Worm (Caenorhabditis elegans): ENCODE data around the gene D2096.9.

DNA sequence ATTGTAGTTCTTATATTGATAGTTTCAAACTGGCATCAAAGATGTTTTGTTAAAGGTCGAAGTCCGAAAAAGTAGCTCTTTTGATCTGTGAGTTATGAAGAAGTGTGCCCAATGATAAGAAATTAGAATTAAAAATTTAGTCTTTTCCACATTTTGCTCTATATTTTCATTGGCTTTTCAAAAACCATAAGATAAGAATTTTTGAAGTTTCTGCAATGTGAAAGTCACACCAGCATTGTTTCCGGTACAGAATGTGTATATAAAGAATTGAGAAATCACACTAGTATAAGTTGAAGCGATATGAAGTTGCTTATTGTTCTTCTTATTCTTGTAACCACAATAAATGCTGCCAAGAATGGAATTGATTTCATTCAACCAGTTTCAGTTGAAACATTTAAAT, 50.1 kb downstream of the D2096.9 start, which contains the start of gene lys-10:
- TF ChIP-seq nhr-28 (tag; optimal IDR thresholded peaks at IDR 0.05) = no peak
- TF ChIP-seq ztf-4 (tag; optimal IDR thresholded peaks at IDR 0.05) = no peak
- TF ChIP-seq ceh-82 (tag; optimal IDR thresholded peaks at IDR 0.05) = no peak
- TF ChIP-seq egl-27 (tag; optimal IDR thresholded peaks at IDR 0.05) = no peak
- no peak for TF ChIP-seq elt-1 (tag; optimal IDR thresholded peaks at IDR 0.05)
- TF ChIP-seq nhr-11 (tag; optimal IDR thresholded peaks at IDR 0.05) = no peak
- TF ChIP-seq snpc-4 (tag; optimal IDR thresholded peaks at IDR 0.05) = no peak
- TF ChIP-seq mdl-1 (tag; optimal IDR thresholded peaks at IDR 0.05) = no peak
- no peak for TF ChIP-seq elt-2 (tag; optimal IDR thresholded peaks at IDR 0.05)

Measured in whole organism, L3 larva.